Fruit fly (Drosophila melanogaster) whole organism, embryonic: ENCODE measurements around the gene Takl2.

Experiments
- CG10959 ChIP-seq: fragments of 200-800 bp; sonication (Bioruptor generic); IDR thresholded peaks from 2 replicates; pipeline ENCODE4 v1.3.6; 2022; ENCODE audit warnings: missing biosample characterization, missing genetic modification characterization
- CG11456 ChIP-seq: fragments of 200-800 bp; sonication (Bioruptor generic); IDR thresholded peaks from 3 replicates; pipeline ENCODE4 v1.3.6; 2022; ENCODE audit warnings: missing biosample characterization, missing genetic modification characterization
- CG11695 ChIP-seq: fragments of 200-800 bp; sonication (Bioruptor generic); IDR thresholded peaks from 3 replicates; pipeline ENCODE4 v1.3.6; 2022; ENCODE audit warnings: missing biosample characterization, missing genetic modification characterization
- CG11696 ChIP-seq: fragments of 200-800 bp; sonication (Bioruptor generic); IDR thresholded peaks from 2 replicates; pipeline ENCODE4 v1.3.6; 2022; ENCODE audit warnings: missing biosample characterization, missing genetic modification characterization
- CG12071 ChIP-seq: fragments of 200-800 bp; sonication (Bioruptor generic); optimal IDR thresholded peaks from 3 replicates; lab custom pipeline; 2018; ENCODE audit warnings: missing biosample characterization, mild to moderate bottlenecking, missing genetic modification characterization
- CG1233 ChIP-seq: fragments of 200-800 bp; sonication (Bioruptor generic); optimal IDR thresholded peaks from 4 replicates; lab custom pipeline; 2018; ENCODE audit warnings: missing biosample characterization, mild to moderate bottlenecking, missing genetic modification characterization
- CG13123 ChIP-seq: fragments of 200-800 bp; sonication (Bioruptor generic); optimal IDR thresholded peaks from 2 replicates; lab custom pipeline; 2016; ENCODE audit warnings: missing biosample characterization, missing genetic modification characterization
- CG13424 ChIP-seq: fragments of 200-800 bp; sonication (Bioruptor generic); optimal IDR thresholded peaks from 2 replicates; lab custom pipeline; 2019; ENCODE audit warnings: missing biosample characterization, mild to moderate bottlenecking, missing genetic modification characterization, moderate library complexity
- CG14014 ChIP-seq: fragments of 200-800 bp; sonication (Bioruptor generic); IDR thresholded peaks from 2 replicates; pipeline ENCODE4 v1.3.6; 2022; ENCODE audit warnings: missing biosample characterization, missing genetic modification characterization
- CG14667 ChIP-seq: fragments of 200-800 bp; sonication (Bioruptor generic); IDR thresholded peaks from 2 replicates; pipeline ENCODE4 v1.3.6; 2022; ENCODE audit warnings: missing biosample characterization, missing genetic modification characterization
- CG15514 ChIP-seq: fragments of 200-800 bp; sonication (Bioruptor generic); optimal IDR thresholded peaks from 3 replicates; lab custom pipeline; 2017; ENCODE audit warnings: missing biosample characterization, missing genetic modification characterization, mild to moderate bottlenecking, moderate library complexity, missing genetic modification reagents
- CG15696 ChIP-seq: fragments of 200-800 bp; sonication (Bioruptor generic); optimal IDR thresholded peaks from 2 replicates; lab custom pipeline; 2019; ENCODE audit warnings: missing biosample characterization, mild to moderate bottlenecking, missing genetic modification characterization, moderate library complexity
- CG1602 ChIP-seq: fragments of 200-800 bp; sonication (Bioruptor generic); optimal IDR thresholded peaks from 3 replicates; lab custom pipeline; 2016; ENCODE audit warnings: missing biosample characterization, missing genetic modification characterization
- CG16815 ChIP-seq: fragments of 200-800 bp; sonication (Bioruptor generic); optimal IDR thresholded peaks from 3 replicates; lab custom pipeline; 2017; ENCODE audit warnings: missing biosample characterization, mild to moderate bottlenecking, missing genetic modification characterization
- CG18011 ChIP-seq: fragments of 200-800 bp; sonication (Bioruptor generic); optimal IDR thresholded peaks from 2 replicates; lab custom pipeline; 2017; ENCODE audit warnings: missing biosample characterization, missing genetic modification characterization, mild to moderate bottlenecking, moderate library complexity, missing genotype
- CG18262 ChIP-seq: fragments of 200-800 bp; optimal IDR thresholded peaks from 3 replicates; lab custom pipeline; 2019; ENCODE audit warnings: missing biosample characterization, mild to moderate bottlenecking, missing genetic modification characterization, moderate library complexity
- CG2129 ChIP-seq: fragments of 200-800 bp; sonication (Bioruptor generic); IDR thresholded peaks from 2 replicates; pipeline ENCODE4 v1.3.6; 2022; ENCODE audit warnings: missing biosample characterization, missing genetic modification characterization; ENCODE audit not compliant: partially characterized antibody
- CG31441 ChIP-seq: fragments of 200-800 bp; sonication (Bioruptor generic); IDR thresholded peaks from 2 replicates; pipeline ENCODE4 v1.3.6; 2022; ENCODE audit warnings: missing biosample characterization, missing genetic modification characterization
- CG3281 ChIP-seq: fragments of 200-800 bp; sonication (Bioruptor generic); optimal IDR thresholded peaks from 3 replicates; lab custom pipeline; 2017; ENCODE audit warnings: missing biosample characterization, mild to moderate bottlenecking, missing genetic modification characterization
- CG4820 ChIP-seq: fragments of 200-800 bp; sonication (Bioruptor generic); optimal IDR thresholded peaks from 3 replicates; lab custom pipeline; 2016; ENCODE audit warnings: missing biosample characterization, missing genetic modification characterization
- CG8359 ChIP-seq: fragments of 200-800 bp; sonication (Bioruptor generic); optimal IDR thresholded peaks from 2 replicates; lab custom pipeline; 2017; ENCODE audit warnings: missing biosample characterization, mild to moderate bottlenecking, missing genetic modification characterization, borderline replicate concordance
- CG8478 ChIP-seq: fragments of >200 bp; optimal IDR thresholded peaks from 2 replicates; lab custom pipeline; 2018
- CG9437 ChIP-seq: fragments of 200-800 bp; sonication (Bioruptor generic); optimal IDR thresholded peaks from 2 replicates; lab custom pipeline; 2018; ENCODE audit warnings: missing biosample characterization, mild to moderate bottlenecking, missing genetic modification characterization
- Dref ChIP-seq: fragments of 200-800 bp; sonication (Bioruptor generic); IDR thresholded peaks from 2 replicates; pipeline ENCODE4 v1.3.6; 2022; ENCODE audit warnings: missing biosample characterization, missing genetic modification characterization
- H15 ChIP-seq: fragments of 200-800 bp; sonication (Bioruptor generic); IDR thresholded peaks from 3 replicates; pipeline ENCODE4 v1.3.6; 2022; ENCODE audit warnings: missing biosample characterization, missing genetic modification characterization
- MBD-R2 ChIP-seq: fragments of 200-800 bp; sonication (Bioruptor generic); IDR thresholded peaks from 2 replicates; pipeline ENCODE4 v1.3.6; 2022; ENCODE audit warnings: missing biosample characterization, missing genetic modification characterization
- NC2β ChIP-seq: fragments of 200-800 bp; sonication (Bioruptor generic); optimal IDR thresholded peaks from 2 replicates; lab custom pipeline; 2016; ENCODE audit warnings: missing biosample characterization, missing genetic modification characterization
- Optix ChIP-seq: fragments of 200-800 bp; sonication (Bioruptor generic); IDR thresholded peaks from 3 replicates; pipeline ENCODE4 v1.3.6; 2022; ENCODE audit warnings: missing biosample characterization, missing genetic modification characterization
- Sox102F ChIP-seq: fragments of 200-800 bp; sonication (Bioruptor generic); optimal IDR thresholded peaks from 2 replicates; lab custom pipeline; 2018; ENCODE audit warnings: missing biosample characterization, mild to moderate bottlenecking, missing genetic modification characterization, moderate library complexity
- TFAM ChIP-seq: fragments of 200-800 bp; sonication (Bioruptor generic); optimal IDR thresholded peaks from 2 replicates; lab custom pipeline; 2017; ENCODE audit warnings: missing biosample characterization, missing genetic modification characterization, inconsistent platforms
- Vsx1 ChIP-seq: fragments of 200-800 bp; sonication (Bioruptor generic); optimal IDR thresholded peaks from 2 replicates; lab custom pipeline; 2017; ENCODE audit warnings: missing biosample characterization, mild to moderate bottlenecking, missing genetic modification characterization, missing genetic modification reagents
- ase ChIP-seq: fragments of 200-800 bp; sonication (Bioruptor generic); IDR thresholded peaks from 3 replicates; pipeline ENCODE4 v1.3.6; 2022; ENCODE audit warnings: missing biosample characterization, missing genetic modification characterization
- bbx ChIP-seq: fragments of 200-800 bp; sonication (Bioruptor generic); IDR thresholded peaks from 2 replicates; pipeline ENCODE4 v1.3.6; 2022; ENCODE audit warnings: missing biosample characterization, missing genetic modification characterization; ENCODE audit not compliant: partially characterized antibody
- chm ChIP-seq: fragments of 200-800 bp; sonication (Bioruptor generic); IDR thresholded peaks from 2 replicates; pipeline ENCODE4 v1.3.6; 2022; ENCODE audit warnings: missing biosample characterization, missing genetic modification characterization
- croc ChIP-seq: fragments of 200-800 bp; sonication (Bioruptor generic); conservative IDR thresholded peaks from 3 replicates; pipeline ENCODE4 v1.3.6; 2022; ENCODE audit warnings: missing biosample characterization, missing genetic modification characterization
- disco-r ChIP-seq: fragments of 200-800 bp; sonication (Bioruptor generic); optimal IDR thresholded peaks from 2 replicates; lab custom pipeline; 2016; ENCODE audit warnings: missing biosample characterization, missing genetic modification characterization
- eyg ChIP-seq: fragments of 200-800 bp; sonication (Bioruptor generic); optimal IDR thresholded peaks from 3 replicates; lab custom pipeline; 2016; ENCODE audit warnings: missing biosample characterization, missing genetic modification characterization
- gfzf ChIP-seq: fragments of 200-800 bp; sonication (Bioruptor generic); optimal IDR thresholded peaks from 2 replicates; lab custom pipeline; 2016; ENCODE audit warnings: missing biosample characterization, mild to moderate bottlenecking, missing genetic modification characterization, moderate library complexity
- hbn ChIP-seq: fragments of 200-800 bp; sonication (Bioruptor generic); IDR thresholded peaks from 2 replicates; pipeline ENCODE4 v1.3.6; 2022; ENCODE audit warnings: missing biosample characterization, missing genetic modification characterization; ENCODE audit not compliant: partially characterized antibody
- klu ChIP-seq: fragments of 200-800 bp; sonication (Bioruptor generic); IDR thresholded peaks from 2 replicates; pipeline ENCODE4 v1.3.6; 2022; ENCODE audit warnings: missing biosample characterization, missing genetic modification characterization
- knrl ChIP-seq: fragments of 200-800 bp; sonication (Bioruptor generic); IDR thresholded peaks from 3 replicates; pipeline ENCODE4 v1.3.6; 2022; ENCODE audit warnings: missing biosample characterization, missing genetic modification characterization; ENCODE audit not compliant: partially characterized antibody
- luna ChIP-seq: fragments of 200-800 bp; sonication (Bioruptor generic); optimal IDR thresholded peaks from 2 replicates; lab custom pipeline; 2016; ENCODE audit warnings: missing biosample characterization, missing genetic modification characterization
- nom ChIP-seq: fragments of 200-800 bp; sonication (Bioruptor generic); optimal IDR thresholded peaks from 2 replicates; lab custom pipeline; 2017; ENCODE audit warnings: missing biosample characterization, missing genetic modification characterization, mild to moderate bottlenecking, moderate library complexity, missing genetic modification reagents
- p53 ChIP-seq: fragments of 200-800 bp; sonication (Bioruptor generic); optimal IDR thresholded peaks from 2 replicates; lab custom pipeline; 2016; ENCODE audit warnings: missing biosample characterization, missing genetic modification characterization
- pb ChIP-seq: fragments of 200-800 bp; sonication (Bioruptor generic); optimal IDR thresholded peaks from 3 replicates; lab custom pipeline; 2016; ENCODE audit warnings: missing biosample characterization, missing genetic modification characterization
- psq ChIP-seq: fragments of 200-800 bp; sonication (Bioruptor generic); optimal IDR thresholded peaks from 2 replicates; lab custom pipeline; 2017; ENCODE audit warnings: missing biosample characterization, missing genetic modification characterization
- run ChIP-seq: fragments of 200-800 bp; sonication (Bioruptor generic); optimal IDR thresholded peaks from 3 replicates; lab custom pipeline; 2018; ENCODE audit warnings: missing biosample characterization, mild to moderate bottlenecking, missing genetic modification characterization
- sens-2 ChIP-seq: fragments of 200-800 bp; sonication (Bioruptor generic); IDR thresholded peaks from 2 replicates; pipeline ENCODE4 v1.3.6; 2022; ENCODE audit warnings: missing biosample characterization, missing genetic modification characterization
- ttk ChIP-seq: fragments of 200-800 bp; sonication (Bioruptor generic); IDR thresholded peaks from 2 replicates; pipeline ENCODE4 v2.1.2; 2022; ENCODE audit warnings: missing biosample characterization, missing genetic modification characterization
- wek ChIP-seq: fragments of 200-800 bp; sonication (Bioruptor generic); optimal IDR thresholded peaks from 3 replicates; lab custom pipeline; 2018; ENCODE audit warnings: missing biosample characterization, mild to moderate bottlenecking, missing genetic modification characterization, moderate library complexity
- zfh1 ChIP-seq: fragments of 200-800 bp; sonication (Bioruptor generic); IDR thresholded peaks from 3 replicates; pipeline ENCODE4 v1.3.6; 2022; ENCODE audit warnings: missing biosample characterization, missing genetic modification characterization

Takl2 gene

DNA sequence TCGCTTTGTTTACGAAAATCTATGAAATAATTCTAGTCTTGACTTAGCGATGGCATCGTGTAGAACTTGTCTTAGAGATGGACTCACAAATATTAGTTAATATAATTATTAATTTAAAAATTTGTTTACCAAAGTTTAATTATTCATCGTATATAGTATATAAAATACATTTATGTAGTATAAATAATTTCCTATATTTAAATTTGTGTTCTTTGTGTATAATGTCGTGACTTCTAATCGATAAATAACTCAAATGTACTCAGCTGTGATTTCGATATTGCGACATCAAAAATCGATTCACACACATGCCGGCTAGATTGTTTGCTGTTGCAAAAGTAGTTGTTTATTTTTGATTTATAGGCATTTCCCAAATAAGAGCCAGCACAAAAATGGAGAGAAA, 43.3 kb downstream of the Takl2 start, which contains the start of the genes wfs1 and Nup133 (continued):
- TF ChIP-seq knrl (GFP tag; lab: Robert Waterston, UW): peak; percentile 90
- TF ChIP-seq pb: no peak
- TF ChIP-seq klu (GFP tag; lab: Robert Waterston, UW): peak; percentile 19; the same call in 1 of the 2 replicates
- no peak for TF ChIP-seq eyg (GFP tag; lab: Kevin White, UChicago)
- peak; percentile 80 for TF ChIP-seq Dref (GFP tag; lab: Robert Waterston, UW)
- TF ChIP-seq disco-r (GFP tag; lab: Kevin White, UChicago): no peak
- no peak for TF ChIP-seq p53
- TF ChIP-seq NC2β (GFP tag; lab: Kevin White, UChicago): no peak
- peak; percentile 79 for TF ChIP-seq CG14014 (GFP tag; lab: Robert Waterston, UW)
- no peak for TF ChIP-seq CG18011 (GFP tag; lab: Kevin White, UChicago)
- no peak for TF ChIP-seq Optix (GFP tag; lab: Robert Waterston, UW)
- TF ChIP-seq CG12071 (GFP tag; lab: Kevin White, UChicago): no peak
- TF ChIP-seq CG15696 (tag; lab: Kevin White, UChicago): peak; percentile 92
- TF ChIP-seq CG11456 (GFP tag; lab: Robert Waterston, UW): peak; percentile 50; the same call in 1 of the 3 replicates
- peak; percentile 76 for TF ChIP-seq CG13123 (GFP tag; lab: Kevin White, UChicago)
- no peak for TF ChIP-seq CG3281 (GFP tag; lab: Kevin White, UChicago)
- peak; percentile 63 for TF ChIP-seq CG4820 (GFP tag; lab: Kevin White, UChicago)
- TF ChIP-seq CG2129 (GFP tag; lab: Robert Waterston, UW): peak; percentile 59; the same call in 1 of the 2 replicates
- TF ChIP-seq chm (GFP tag; lab: Robert Waterston, UW): peak; percentile 46; the same call in 1 of the 2 replicates
- peak; percentile 65; the same call in 2 of the 3 replicates for TF ChIP-seq zfh1 (GFP tag; lab: Robert Waterston, UW)
- peak; percentile 13; the same call in 1 of the 3 replicates for TF ChIP-seq croc (GFP tag; lab: Robert Waterston, UW)
- TF ChIP-seq CG11695 (GFP tag; lab: Robert Waterston, UW): peak; percentile 75; the same call in 2 of the 3 replicates
- TF ChIP-seq ase (GFP tag; lab: Robert Waterston, UW): no peak
- peak; percentile 19 for TF ChIP-seq psq (GFP tag; lab: Kevin White, UChicago)
- no peak for TF ChIP-seq nom (GFP tag; lab: Kevin White, UChicago)
- TF ChIP-seq wek (GFP tag; lab: Kevin White, UChicago): no peak
- TF ChIP-seq run (tag; lab: Kevin White, UChicago): peak; percentile 35
- peak; percentile 89 for TF ChIP-seq CG18262 (tag; lab: Kevin White, UChicago)
- TF ChIP-seq CG8478 (lab: Kevin White, UChicago): no peak
- TF ChIP-seq TFAM (GFP tag; lab: Kevin White, UChicago): no peak
- 0 out of 2 replicates have a peak, but pooled peaks have one; percentile 7 for TF ChIP-seq CG14667
- no peak for TF ChIP-seq luna (GFP tag; lab: Kevin White, UChicago)
- TF ChIP-seq hbn: peak; percentile 92
- peak; percentile 56 for TF ChIP-seq CG9437 (GFP tag; lab: Kevin White, UChicago)
- TF ChIP-seq Sox102F: peak; percentile 80
- TF ChIP-seq CG15514 (GFP tag; lab: Kevin White, UChicago): peak; percentile 60
- peak; percentile 88 for TF ChIP-seq MBD-R2
- TF ChIP-seq ttk (GFP tag; lab: Robert Waterston, UW): peak; percentile 53
- TF ChIP-seq CG10959 (GFP tag; lab: Robert Waterston, UW): 0 out of 2 replicates have a peak, but pooled peaks have one; percentile 37
- TF ChIP-seq CG1233 (GFP tag; lab: Kevin White, UChicago): peak; percentile 69
- peak; percentile 37 for TF ChIP-seq CG16815 (GFP tag; lab: Kevin White, UChicago)
- TF ChIP-seq CG13424: peak; percentile 93
- no peak for TF ChIP-seq CG11696 (GFP tag; lab: Robert Waterston, UW)
- no peak for TF ChIP-seq gfzf (GFP tag; lab: Kevin White, UChicago)
- peak; percentile 29 for TF ChIP-seq CG8359
- TF ChIP-seq CG1602 (GFP tag; lab: Kevin White, UChicago): peak; percentile 78
- peak; percentile 32; the same call in 1 of the 2 replicates for TF ChIP-seq bbx (GFP tag; lab: Robert Waterston, UW)
- no peak for TF ChIP-seq Vsx1 (GFP tag; lab: Kevin White, UChicago)
- peak; percentile 46; the same call in 1 of the 3 replicates for TF ChIP-seq H15 (GFP tag; lab: Robert Waterston, UW)
- no peak for TF ChIP-seq sens-2 (GFP tag; lab: Robert Waterston, UW)
- TF ChIP-seq CG31441 (GFP tag; lab: Robert Waterston, UW): peak; percentile 97
